Worm (Caenorhabditis elegans) whole organism, midembryonic: Measurements from ENCODE around the gene K02B2.6.

Experiments
- klf-2 ChIP-seq: fragments of 200-800 bp; sonication (Bioruptor generic); conservative IDR thresholded peaks from 2 replicates; pipeline ENCODE4 v1.3.6; 2022; ENCODE audit warnings: missing genetic modification reagents, missing genetic modification characterization, missing compliant biosample characterization
- tab-1 ChIP-seq: fragments of 200-800 bp; sonication (Bioruptor generic); IDR thresholded peaks from 2 replicates; pipeline ENCODE4 v1.3.6; 2022; ENCODE audit warnings: missing genetic modification characterization, missing compliant biosample characterization
- ztf-23 ChIP-seq: fragments of 200-800 bp; sonication (Bioruptor generic); IDR thresholded peaks from 2 replicates; pipeline ENCODE4 v1.3.6; 2022; ENCODE audit warnings: missing genetic modification reagents, missing genetic modification characterization, missing compliant biosample characterization

- TF ChIP-seq klf-2 (GFP tag; lab: Robert Waterston, UW) (no peak), tab-1 (GFP tag; lab: Robert Waterston, UW) (no peak), ztf-23 (GFP tag; lab: Robert Waterston, UW) (no peak)
Observed at ce11 chrIV:5949964-5950363, 12.1 kb downstream of the K02B2.6 start.
